Worm (Caenorhabditis elegans): ENCODE measurements around the gene hphd-1.

- TF ChIP-seq ceh-13 (GFP tag; optimal IDR thresholded peaks at IDR 0.05) (no peak), scrt-1 (GFP tag; IDR thresholded peaks at IDR 0.05) (no peak), pes-1 (GFP tag; IDR thresholded peaks at IDR 0.05) (no peak), ama-1 (optimal IDR thresholded peaks at IDR 0.05) (no peak), sea-1 (GFP tag; conservative IDR thresholded peaks at IDR 0.05) (no peak), ceh-36 (tag; optimal IDR thresholded peaks at IDR 0.05) (no peak), F13C5.2 (tag; optimal IDR thresholded peaks at IDR 0.05) (no peak), tbx-11 (GFP tag; IDR thresholded peaks at IDR 0.05) (no peak), ets-7 (tag; optimal IDR thresholded peaks at IDR 0.05) (no peak), hnd-1 (tag; optimal IDR thresholded peaks at IDR 0.05) (no peak), hmbx-1 (tag; optimal IDR thresholded peaks at IDR 0.05) (no peak)
Observed at ce11 chrII:13012684-13013083, 16.3 kb upstream of the hphd-1 start.
